Fruit fly (Drosophila melanogaster) whole organism, embryonic: ENCODE results near the gene CG43672.

ENCODE experiments used
- CG10366 ChIP-seq: fragments of 200-800 bp; sonication (Bioruptor generic); IDR thresholded peaks from 2 replicates; pipeline ENCODE4 v1.3.6; 2022; ENCODE audit warnings: missing biosample characterization, missing genetic modification characterization
- CG11398 ChIP-seq: fragments of 200-800 bp; sonication (Bioruptor generic); optimal IDR thresholded peaks from 2 replicates; lab custom pipeline; 2016; ENCODE audit warnings: missing biosample characterization, missing genetic modification characterization
- CG12659 ChIP-seq: fragments of 200-800 bp; sonication (Bioruptor generic); optimal IDR thresholded peaks from 3 replicates; lab custom pipeline; 2017; ENCODE audit warnings: mild to moderate bottlenecking, missing biosample characterization, missing genetic modification reagents, missing genetic modification characterization
- CG12769 ChIP-seq: fragments of 200-800 bp; sonication (Bioruptor generic); optimal IDR thresholded peaks from 2 replicates; lab custom pipeline; 2019; ENCODE audit warnings: missing biosample characterization, mild to moderate bottlenecking, missing genetic modification characterization, moderate library complexity
- CG15269 ChIP-seq: fragments of 200-800 bp; sonication (Bioruptor generic); optimal IDR thresholded peaks from 2 replicates; lab custom pipeline; 2018; ENCODE audit warnings: missing biosample characterization, mild to moderate bottlenecking, missing genetic modification characterization, moderate library complexity
- CG15601 ChIP-seq: fragments of 200-800 bp; sonication (Bioruptor generic); optimal IDR thresholded peaks from 3 replicates; lab custom pipeline; 2019; ENCODE audit warnings: missing biosample characterization, mild to moderate bottlenecking, missing genetic modification characterization, moderate library complexity
- CG2129 ChIP-seq: fragments of 200-800 bp; sonication (Bioruptor generic); IDR thresholded peaks from 2 replicates; pipeline ENCODE4 v1.3.6; 2022; ENCODE audit warnings: missing biosample characterization, missing genetic modification characterization; ENCODE audit not compliant: partially characterized antibody
- CG2678 ChIP-seq: fragments of 200-800 bp; sonication (Bioruptor generic); optimal IDR thresholded peaks from 3 replicates; lab custom pipeline; 2019; ENCODE audit warnings: missing biosample characterization, mild to moderate bottlenecking, missing genetic modification characterization, moderate library complexity
- CG34224 ChIP-seq: fragments of 200-800 bp; sonication (Bioruptor generic); IDR thresholded peaks from 3 replicates; pipeline ENCODE4 v1.3.6; 2022; ENCODE audit warnings: missing biosample characterization, missing genetic modification characterization; ENCODE audit not compliant: partially characterized antibody
- CG4360 ChIP-seq: fragments of 200-800 bp; sonication (Bioruptor generic); IDR thresholded peaks from 2 replicates; pipeline ENCODE4 v1.3.6; 2022; ENCODE audit warnings: missing biosample characterization, missing genetic modification characterization
- CG4730 ChIP-seq: fragments of 200-800 bp; sonication (Bioruptor generic); IDR thresholded peaks from 2 replicates; pipeline ENCODE4 v1.3.6; 2022; ENCODE audit warnings: missing biosample characterization, missing genetic modification characterization
- CG6689 ChIP-seq: fragments of 200-800 bp; sonication (Bioruptor generic); IDR thresholded peaks from 2 replicates; pipeline ENCODE4 v1.3.6; 2022; ENCODE audit warnings: missing biosample characterization, missing genetic modification characterization
- CG7357 ChIP-seq: fragments of 200-800 bp; sonication (Bioruptor generic); IDR thresholded peaks from 3 replicates; pipeline ENCODE4 v1.3.6; 2022; ENCODE audit warnings: missing biosample characterization, missing genetic modification characterization
- CG7745 ChIP-seq: fragments of 200-800 bp; sonication (Bioruptor generic); optimal IDR thresholded peaks from 2 replicates; lab custom pipeline; 2018; ENCODE audit warnings: missing biosample characterization, mild to moderate bottlenecking, missing genetic modification characterization, moderate library complexity
- CG7987 ChIP-seq: fragments of 200-800 bp; sonication (Bioruptor generic); optimal IDR thresholded peaks from 2 replicates; lab custom pipeline; 2018; ENCODE audit warnings: missing biosample characterization, mild to moderate bottlenecking, missing genetic modification characterization, moderate library complexity
- CG8089 ChIP-seq: fragments of 200-800 bp; sonication (Bioruptor generic); optimal IDR thresholded peaks from 3 replicates; lab custom pipeline; 2016; ENCODE audit warnings: missing biosample characterization, missing genetic modification characterization
- CG9437 ChIP-seq: fragments of 200-800 bp; sonication (Bioruptor generic); optimal IDR thresholded peaks from 2 replicates; lab custom pipeline; 2018; ENCODE audit warnings: missing biosample characterization, mild to moderate bottlenecking, missing genetic modification characterization
- CG9876 ChIP-seq: fragments of 200-800 bp; sonication (Bioruptor generic); optimal IDR thresholded peaks from 2 replicates; lab custom pipeline; 2016; ENCODE audit warnings: missing biosample characterization, missing genetic modification characterization
- CG9932 ChIP-seq: fragments of 200-800 bp; sonication (Bioruptor generic); IDR thresholded peaks from 2 replicates; pipeline ENCODE4 v1.3.6; 2022; ENCODE audit warnings: missing biosample characterization, missing genetic modification characterization
- HHEX ChIP-seq: fragments of 200-800 bp; sonication (Bioruptor generic); optimal IDR thresholded peaks from 3 replicates; lab custom pipeline; 2017; ENCODE audit warnings: missing biosample characterization, mild to moderate bottlenecking, missing genetic modification characterization, missing genetic modification reagents
- Jarid2 ChIP-seq: fragments of 200-800 bp; sonication (Bioruptor generic); optimal IDR thresholded peaks from 3 replicates; lab custom pipeline; 2017; ENCODE audit warnings: mild to moderate bottlenecking, missing biosample characterization, missing genetic modification reagents, missing genetic modification characterization
- Kr ChIP-seq: fragments of 200-800 bp; sonication (Bioruptor generic); optimal IDR thresholded peaks from 2 replicates; lab custom pipeline; 2017; ENCODE audit warnings: missing biosample characterization, mild to moderate bottlenecking, missing genetic modification characterization
- Lim3 ChIP-seq: fragments of 200-800 bp; sonication (Bioruptor generic); IDR thresholded peaks from 2 replicates; pipeline ENCODE4 v1.3.6; 2022; ENCODE audit warnings: missing biosample characterization, missing genetic modification characterization
- Mrtf ChIP-seq: fragments of 200-800 bp; sonication (Bioruptor generic); IDR thresholded peaks from 3 replicates; pipeline ENCODE4 v1.3.6; 2022; ENCODE audit warnings: missing biosample characterization, missing genetic modification characterization
- NK7.1 ChIP-seq: fragments of 200-800 bp; sonication (Bioruptor generic); optimal IDR thresholded peaks from 3 replicates; lab custom pipeline; 2016; ENCODE audit warnings: missing biosample characterization, missing genetic modification characterization
- Oli ChIP-seq: fragments of 200-800 bp; sonication (Bioruptor generic); optimal IDR thresholded peaks from 2 replicates; lab custom pipeline; 2018; ENCODE audit warnings: missing biosample characterization, mild to moderate bottlenecking, missing genetic modification characterization, moderate library complexity
- Pdp1 ChIP-seq, 2 experiments: fragments of 200-800 bp; sonication (Bioruptor generic); optimal IDR thresholded peaks; 3 replicates each; lab custom pipeline; 2016; ENCODE audit warnings: missing biosample characterization in 2 of 2, missing genetic modification characterization in 2 of 2, mild to moderate bottlenecking in 1 of 2, moderate library complexity in 1 of 2
- Rfx ChIP-seq: fragments of 200-800 bp; sonication (Bioruptor generic); IDR thresholded peaks from 2 replicates; pipeline ENCODE4 v1.3.6; 2022; ENCODE audit warnings: missing biosample characterization, missing genetic modification characterization
- Rx ChIP-seq: fragments of 200-800 bp; sonication (Bioruptor generic); IDR thresholded peaks from 2 replicates; pipeline ENCODE4 v1.3.6; 2022; ENCODE audit warnings: missing biosample characterization, missing genetic modification characterization
- Sox102F ChIP-seq: fragments of 200-800 bp; sonication (Bioruptor generic); optimal IDR thresholded peaks from 2 replicates; lab custom pipeline; 2018; ENCODE audit warnings: missing biosample characterization, mild to moderate bottlenecking, missing genetic modification characterization, moderate library complexity
- ash1 ChIP-seq: fragments of 200-800 bp; sonication (Bioruptor generic); optimal IDR thresholded peaks from 2 replicates; lab custom pipeline; 2018; ENCODE audit warnings: missing biosample characterization, mild to moderate bottlenecking, missing genetic modification characterization
- bbx ChIP-seq: fragments of 200-800 bp; sonication (Bioruptor generic); IDR thresholded peaks from 2 replicates; pipeline ENCODE4 v1.3.6; 2022; ENCODE audit warnings: missing biosample characterization, missing genetic modification characterization; ENCODE audit not compliant: partially characterized antibody
- croc ChIP-seq: fragments of 200-800 bp; sonication (Bioruptor generic); conservative IDR thresholded peaks from 3 replicates; pipeline ENCODE4 v1.3.6; 2022; ENCODE audit warnings: missing biosample characterization, missing genetic modification characterization
- dmrt11E ChIP-seq: fragments of 200-800 bp; sonication (Bioruptor generic); optimal IDR thresholded peaks from 3 replicates; lab custom pipeline; 2018; ENCODE audit warnings: missing biosample characterization, mild to moderate bottlenecking, missing genetic modification characterization, moderate library complexity
- dmrt99B ChIP-seq: fragments of 200-800 bp; sonication (Bioruptor generic); optimal IDR thresholded peaks from 2 replicates; lab custom pipeline; 2018; ENCODE audit warnings: missing biosample characterization, mild to moderate bottlenecking, missing genetic modification characterization, moderate library complexity
- exex ChIP-seq: fragments of 200-800 bp; sonication (Bioruptor generic); optimal IDR thresholded peaks from 4 replicates; lab custom pipeline; 2018; ENCODE audit warnings: missing biosample characterization, mild to moderate bottlenecking, missing genetic modification characterization, moderate library complexity
- gsb ChIP-seq: fragments of 200-800 bp; sonication (Bioruptor generic); IDR thresholded peaks from 2 replicates; pipeline ENCODE4 v1.3.6; 2022; ENCODE audit warnings: missing biosample characterization, missing genetic modification characterization
- h ChIP-seq: fragments of >200 bp; optimal IDR thresholded peaks from 2 replicates; lab custom pipeline; 2017
- ham ChIP-seq: fragments of 200-800 bp; sonication (Bioruptor generic); IDR thresholded peaks from 2 replicates; pipeline ENCODE4 v1.3.6; 2022; ENCODE audit warnings: missing biosample characterization, missing genetic modification characterization
- ind ChIP-seq: fragments of 200-800 bp; sonication (Bioruptor generic); optimal IDR thresholded peaks from 3 replicates; lab custom pipeline; 2016; ENCODE audit warnings: missing biosample characterization, missing genetic modification characterization
- inv ChIP-seq: fragments of 200-800 bp; sonication (Bioruptor generic); IDR thresholded peaks from 2 replicates; pipeline ENCODE4 v1.3.6; 2022; ENCODE audit warnings: missing biosample characterization, missing genetic modification characterization; ENCODE audit not compliant: partially characterized antibody
- kni ChIP-seq: fragments of 200-800 bp; sonication (Bioruptor generic); optimal IDR thresholded peaks from 3 replicates; lab custom pipeline; 2017; ENCODE audit warnings: mild to moderate bottlenecking, missing biosample characterization, missing genetic modification reagents, missing genetic modification characterization
- nerfin-2 ChIP-seq: fragments of 200-800 bp; sonication (Bioruptor generic); IDR thresholded peaks from 2 replicates; pipeline ENCODE4 v1.3.6; 2022; ENCODE audit warnings: missing biosample characterization, missing genetic modification characterization; ENCODE audit not compliant: partially characterized antibody
- p53 ChIP-seq: fragments of 200-800 bp; sonication (Bioruptor generic); optimal IDR thresholded peaks from 2 replicates; lab custom pipeline; 2016; ENCODE audit warnings: missing biosample characterization, missing genetic modification characterization
- sens-2 ChIP-seq: fragments of 200-800 bp; sonication (Bioruptor generic); IDR thresholded peaks from 2 replicates; pipeline ENCODE4 v1.3.6; 2022; ENCODE audit warnings: missing biosample characterization, missing genetic modification characterization
- sisA ChIP-seq: fragments of 200-800 bp; sonication (Bioruptor generic); IDR thresholded peaks from 2 replicates; pipeline ENCODE4 v1.3.6; 2022; ENCODE audit warnings: missing biosample characterization, missing genetic modification characterization
- vnd ChIP-seq: fragments of 200-800 bp; sonication (Bioruptor generic); IDR thresholded peaks from 3 replicates; pipeline ENCODE4 v1.3.6; 2022; ENCODE audit warnings: missing biosample characterization, missing genetic modification characterization; ENCODE audit not compliant: partially characterized antibody
- vvl ChIP-seq: fragments of 200-800 bp; sonication (Bioruptor generic); IDR thresholded peaks from 2 replicates; pipeline ENCODE4 v1.3.6; 2022; ENCODE audit warnings: missing biosample characterization, missing genetic modification characterization
- wek ChIP-seq: fragments of 200-800 bp; sonication (Bioruptor generic); optimal IDR thresholded peaks from 3 replicates; lab custom pipeline; 2018; ENCODE audit warnings: missing biosample characterization, mild to moderate bottlenecking, missing genetic modification characterization, moderate library complexity

CG43672 gene

dm6 chrX:15785429-15786239 lies 12.9 kb downstream of the CG43672 start, which contains the start of the genes Paf-AHalpha and mRpS30 (continued):
- TF ChIP-seq Lim3 (no peak), dmrt99B (tag; lab: Kevin White, UChicago) (no peak), Sox102F (GFP tag; lab: Kevin White, UChicago) (no peak), CG7357 (GFP tag; lab: Robert Waterston, UW) (no peak), CG15269 (tag; lab: Kevin White, UChicago) (no peak), CG34224 (GFP tag; lab: Robert Waterston, UW) (no peak), CG6689 (GFP tag; lab: Robert Waterston, UW) (no peak), Oli (tag; lab: Kevin White, UChicago) (no peak), CG7745 (tag; lab: Kevin White, UChicago) (no peak), sens-2 (no peak), CG12769 (no peak), CG4360 (no peak), ind (GFP tag; lab: Kevin White, UChicago) (no peak), dmrt11E (tag; lab: Kevin White, UChicago) (no peak), CG10366 (no peak), CG11398 (GFP tag; lab: Kevin White, UChicago) (no peak), p53 (no peak), Pdp1 (GFP tag; optimal IDR thresholded peaks at IDR 0.05; lab: Kevin White, UChicago) (peak in 1 of 2 experiments; percentile 95), ham (no peak), Mrtf (GFP tag; lab: Robert Waterston, UW) (no peak), h (no peak), sisA (GFP tag; lab: Robert Waterston, UW) (no peak), CG9876 (GFP tag; lab: Kevin White, UChicago) (no peak), Kr (GFP tag; lab: Kevin White, UChicago) (no peak), inv (no peak), nerfin-2 (GFP tag; lab: Robert Waterston, UW) (no peak), gsb (GFP tag; lab: Robert Waterston, UW) (no peak), CG15601 (tag; lab: Kevin White, UChicago) (no peak), Rx (GFP tag; lab: Robert Waterston, UW) (no peak), exex (tag; lab: Kevin White, UChicago) (no peak), CG12659 (GFP tag; lab: Kevin White, UChicago) (peak; percentile 23), HHEX (no peak), croc (GFP tag; lab: Robert Waterston, UW) (no peak), CG9437 (GFP tag; lab: Kevin White, UChicago) (peak; percentile 89), CG4730 (GFP tag; lab: Robert Waterston, UW) (no peak), Jarid2 (GFP tag; lab: Kevin White, UChicago) (no peak), vnd (GFP tag; lab: Robert Waterston, UW) (no peak), Rfx (GFP tag; lab: Robert Waterston, UW) (peak; percentile 40; the same call in 1 of the 2 replicates), vvl (GFP tag; lab: Robert Waterston, UW) (peak; percentile 25; the same call in 1 of the 2 replicates), CG2129 (no peak), CG8089 (no peak), ash1 (no peak), bbx (GFP tag; lab: Robert Waterston, UW) (0 out of 2 replicates have a peak, but pooled peaks have one; percentile 35), CG7987 (GFP tag; lab: Kevin White, UChicago) (no peak), CG2678 (tag; lab: Kevin White, UChicago) (no peak), CG9932 (GFP tag; lab: Robert Waterston, UW) (peak; percentile 31; the same call in 1 of the 2 replicates), NK7.1 (GFP tag; lab: Kevin White, UChicago) (no peak), wek (GFP tag; lab: Kevin White, UChicago) (no peak), kni (GFP tag; lab: Kevin White, UChicago) (no peak)
